Worm (Caenorhabditis elegans) whole organism, mixed stage, embryonic: Measurements from ENCODE around the gene C02B8.1.

Source experiments
- blmp-1 ChIP-seq: fragments of 150-350 bp; optimal IDR thresholded peaks from 2 replicates; lab custom pipeline; 2014; ENCODE audit warnings: missing biosample characterization, missing genetic modification characterization
- elt-1 ChIP-seq: sonication (generic microtip); optimal IDR thresholded peaks from 2 replicates; lab custom pipeline; 2017; ENCODE audit warnings: missing genetic modification characterization, mild to moderate bottlenecking, missing compliant biosample characterization, antibody characterized with exemption, moderate library complexity, borderline replicate concordance; ENCODE audit not compliant: insufficient read depth
- lsy-2 ChIP-seq: fragments of 150-350 bp; optimal IDR thresholded peaks from 2 replicates; lab custom pipeline; 2014; ENCODE audit warnings: missing biosample characterization, missing genetic modification characterization
- mab-5 ChIP-seq: fragments of 150-350 bp; optimal IDR thresholded peaks from 2 replicates; lab custom pipeline; 2014; ENCODE audit warnings: missing biosample characterization, missing genetic modification characterization
- nhr-12 ChIP-seq: fragments of 150-350 bp; optimal IDR thresholded peaks from 2 replicates; lab custom pipeline; 2014; ENCODE audit warnings: missing biosample characterization, missing genetic modification characterization
- nhr-2 ChIP-seq: fragments of 150-350 bp; optimal IDR thresholded peaks from 2 replicates; lab custom pipeline; 2014; ENCODE audit warnings: missing biosample characterization, missing genetic modification characterization
- nhr-76 ChIP-seq: sonication (generic microtip); optimal IDR thresholded peaks from 2 replicates; lab custom pipeline; 2017; ENCODE audit warnings: missing biosample characterization, missing genetic modification characterization
- pha-4 ChIP-seq: fragments of 150-350 bp; optimal IDR thresholded peaks from 2 replicates; lab custom pipeline; 2018; ENCODE audit warnings: missing biosample characterization, missing genetic modification reagents, missing genetic modification characterization
- snpc-4 ChIP-seq: fragments of 150-350 bp; optimal IDR thresholded peaks from 2 replicates; lab custom pipeline; 2014; ENCODE audit warnings: missing biosample characterization, missing genetic modification characterization
- unc-120 ChIP-seq: sonication (generic microtip); optimal IDR thresholded peaks from 2 replicates; lab custom pipeline; 2017; ENCODE audit warnings: missing genetic modification characterization, missing compliant biosample characterization; ENCODE audit not compliant: poor library complexity, severe bottlenecking
- unc-62 ChIP-seq: fragments of 150-350 bp; optimal IDR thresholded peaks from 2 replicates; lab custom pipeline; 2014; ENCODE audit warnings: missing biosample characterization, missing genetic modification reagents, missing genetic modification characterization
- ztf-11 ChIP-seq: fragments of 150-350 bp; optimal IDR thresholded peaks from 2 replicates; lab custom pipeline; 2014; ENCODE audit warnings: missing biosample characterization, missing genetic modification characterization

DNA sequence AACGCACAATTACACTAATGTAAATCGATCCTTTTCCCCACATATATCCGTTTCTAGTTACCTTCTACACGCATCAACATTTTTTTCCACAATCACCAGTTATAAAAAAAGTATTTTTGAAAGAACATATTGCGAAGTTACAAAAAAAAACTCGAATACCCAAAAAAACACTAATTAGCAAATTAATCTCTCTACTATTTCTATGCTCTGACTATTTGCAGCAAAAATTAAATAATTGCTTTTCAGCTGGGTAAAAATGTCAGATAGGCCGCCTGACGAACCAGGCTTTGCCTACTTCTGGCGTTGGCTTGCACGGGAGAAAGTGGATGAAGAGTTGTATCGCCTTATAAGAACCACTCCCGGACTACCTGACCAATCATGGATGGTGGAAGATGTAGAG lies 37.3 kb upstream of the C02B8.1 start, which contains the start of gene K07E3.1:
- TF ChIP-seq nhr-12 (tag; lab: Kevin White, UChicago) (no peak), lsy-2 (tag; lab: Kevin White, UChicago) (no peak), pha-4 (tag; lab: Kevin White, UChicago) (no peak), mab-5 (tag; lab: Kevin White, UChicago) (no peak), nhr-76 (tag; lab: Kevin White, UChicago) (no peak), snpc-4 (tag; lab: Kevin White, UChicago) (no peak), unc-120 (tag; lab: Kevin White, UChicago) (no peak), blmp-1 (tag; lab: Kevin White, UChicago) (no peak), nhr-2 (no peak), ztf-11 (tag; lab: Kevin White, UChicago) (no peak), elt-1 (tag; lab: Kevin White, UChicago) (no peak), unc-62 (GFP tag; lab: Kevin White, UChicago) (no peak)
